Worm (Caenorhabditis elegans): ENCODE results near the gene sra-4.

DNA sequence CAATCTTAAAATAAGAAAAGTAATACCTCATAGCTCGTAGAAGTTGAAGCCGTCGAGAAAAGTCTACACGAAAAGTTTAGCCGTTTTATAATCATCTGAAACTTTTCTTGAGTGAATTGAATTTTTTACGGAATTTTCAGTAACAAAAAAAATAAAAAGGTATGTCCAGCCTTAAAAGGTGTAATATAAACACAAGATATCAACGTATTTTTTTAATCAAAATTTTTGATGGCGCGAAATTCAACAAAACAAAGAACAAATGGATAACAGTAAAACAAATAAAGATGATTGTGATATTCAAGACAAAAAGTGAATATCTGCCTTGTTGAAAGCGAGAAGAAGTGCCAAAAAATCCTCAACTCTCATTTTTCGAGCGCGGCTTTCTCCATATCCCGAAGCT lies 47.0 kb upstream of the sra-4 start, which contains the start of gene eral-1:
- no peak for TF ChIP-seq him-1 (tag; optimal IDR thresholded peaks at IDR 0.05)
- no peak for TF ChIP-seq W03F9.2 (tag; optimal IDR thresholded peaks at IDR 0.05)
- TF ChIP-seq dao-5 (tag; optimal IDR thresholded peaks at IDR 0.05), result no peak

Data from whole organism, L4/young adult.